Fruit fly (Drosophila melanogaster): Measurements from ENCODE around the gene CG3505.

DNA sequence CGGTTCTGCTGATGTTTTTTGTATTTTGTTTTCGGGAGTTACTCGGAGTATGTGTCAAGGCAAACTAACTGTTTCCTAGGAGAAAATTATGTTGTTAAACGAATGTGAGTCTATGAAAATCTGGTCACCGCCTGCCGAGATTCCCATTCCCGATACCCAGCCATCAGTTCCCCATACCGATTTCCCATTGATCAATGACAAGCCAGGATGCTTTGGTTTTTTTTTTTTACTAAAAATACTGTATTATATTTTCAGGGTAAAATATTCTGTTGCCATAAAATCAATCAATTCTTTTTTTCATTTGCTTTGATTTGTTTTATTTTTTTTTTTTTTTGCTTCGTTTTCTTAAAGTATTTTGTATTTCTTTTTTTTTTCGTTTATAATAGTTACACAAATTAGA is 14.8 kb upstream of the CG3505 start, which contains the start of gene CG7886:
- no peak for TF ChIP-seq psq (optimal IDR thresholded peaks at IDR 0.05)
- no peak for TF ChIP-seq pan (optimal IDR thresholded peaks at IDR 0.05)
- no peak for TF ChIP-seq CG8478 (optimal IDR thresholded peaks at IDR 0.05)
- TF ChIP-seq Dll (optimal IDR thresholded peaks at IDR 0.05) = no peak
- TF ChIP-seq EcR (GFP tag; optimal IDR thresholded peaks at IDR 0.05) = no peak
